Fruit fly (Drosophila melanogaster): ENCODE data around the gene GNBP3.
A peak's percentile ranks its signal among the peaks of the same experiment; 100 is the strongest.

The GNBP3 gene

dm6 chr3L:8953199-8953956, 1.4 kb upstream of the GNBP3 start:
- TF ChIP-seq cic (GFP tag; optimal IDR thresholded peaks at IDR 0.05) (peak; percentile 25), CG7101 (tag; optimal IDR thresholded peaks at IDR 0.05) (peak; percentile 65), Crg-1 (GFP tag; optimal IDR thresholded peaks at IDR 0.05) (no peak), CG14711 (tag; optimal IDR thresholded peaks at IDR 0.05) (peak; percentile 43), CG11617 (GFP tag; optimal IDR thresholded peaks at IDR 0.05) (peak; percentile 68), CG33017 (tag; optimal IDR thresholded peaks at IDR 0.05) (peak; percentile 65), tj (GFP tag; optimal IDR thresholded peaks at IDR 0.05) (peak; percentile 43), toe (GFP tag; optimal IDR thresholded peaks at IDR 0.05) (peak; percentile 9), Mnt (GFP tag; optimal IDR thresholded peaks at IDR 0.05) (no peak), pad (GFP tag; optimal IDR thresholded peaks at IDR 0.05) (peak; percentile 48), CG1620 (GFP tag; optimal IDR thresholded peaks at IDR 0.05) (peak; percentile 17), bab1 (GFP tag; optimal IDR thresholded peaks at IDR 0.05) (no peak), Clk (GFP tag; optimal IDR thresholded peaks at IDR 0.05) (peak; percentile 21), Hr96 (GFP tag; optimal IDR thresholded peaks at IDR 0.05) (peak; percentile 58), kay (GFP tag; ENCODE audit: borderline replicate concordance) (no peak), ovo (GFP tag; optimal IDR thresholded peaks at IDR 0.05) (no peak), CG5204 (GFP tag; optimal IDR thresholded peaks at IDR 0.05) (peak; percentile 74), cnc (optimal IDR thresholded peaks at IDR 0.05) (no peak), CG7045 (GFP tag; optimal IDR thresholded peaks at IDR 0.05) (peak; percentile 72), CG12768 (GFP tag; optimal IDR thresholded peaks at IDR 0.05) (peak; percentile 69)

dm6 chr3L:8953962-8954647, 716 bp upstream of the GNBP3 start, which contains the start of the genes CG43783 and orb2:
TSS of gene CG43783 (minus strand) at chr3L:8954272.
TSS of gene orb2 (minus strand) at chr3L:8954463.
- TF ChIP-seq bab1 (GFP tag; optimal IDR thresholded peaks at IDR 0.05) (peak; percentile 19), cic (GFP tag; optimal IDR thresholded peaks at IDR 0.05) (peak; percentile 62), tj (GFP tag; optimal IDR thresholded peaks at IDR 0.05) (no peak)

dm6 chr3L:8955199-8955598, 378 bp downstream of the GNBP3 start:
- TF ChIP-seq CG5204 (GFP tag; optimal IDR thresholded peaks at IDR 0.05) (no peak), CG7101 (tag; optimal IDR thresholded peaks at IDR 0.05) (no peak), Hr96 (GFP tag; optimal IDR thresholded peaks at IDR 0.05) (no peak), CG7045 (GFP tag; optimal IDR thresholded peaks at IDR 0.05) (no peak), kay (GFP tag; ENCODE audit: borderline replicate concordance) (no peak), bab1 (GFP tag; optimal IDR thresholded peaks at IDR 0.05) (no peak), tj (GFP tag; optimal IDR thresholded peaks at IDR 0.05) (no peak)

- no peak for TF ChIP-seq cic (GFP tag; optimal IDR thresholded peaks at IDR 0.05)
- peak; percentile 4 for TF ChIP-seq Mnt (GFP tag; optimal IDR thresholded peaks at IDR 0.05)
- TF ChIP-seq CG7045 (GFP tag; optimal IDR thresholded peaks at IDR 0.05), result no peak
- no peak for TF ChIP-seq CG7101 (tag; optimal IDR thresholded peaks at IDR 0.05)
- TF ChIP-seq CG11617 (GFP tag; optimal IDR thresholded peaks at IDR 0.05), result no peak
- TF ChIP-seq bab1 (GFP tag; optimal IDR thresholded peaks at IDR 0.05), result no peak
- TF ChIP-seq cnc (optimal IDR thresholded peaks at IDR 0.05), result no peak
- no peak for TF ChIP-seq toe (GFP tag; optimal IDR thresholded peaks at IDR 0.05)
- TF ChIP-seq Hr96 (GFP tag; optimal IDR thresholded peaks at IDR 0.05), result no peak
- TF ChIP-seq kay (GFP tag; ENCODE audit: borderline replicate concordance), result peak; percentile 4
Observed at dm6 chr3L:8956669-8957068, 1.8 kb downstream of the GNBP3 start, which contains the start of gene mRpL12. TSS of gene mRpL12 (plus strand) at chr3L:8956791.

dm6 chr3L:8958557-8958956, 3.7 kb downstream of the GNBP3 start, which contains the start of gene CG13313:
TSS of gene CG13313 (plus strand) at chr3L:8958857.
- TF ChIP-seq Hr96 (GFP tag; optimal IDR thresholded peaks at IDR 0.05), result no peak
- TF ChIP-seq CG7045 (GFP tag; optimal IDR thresholded peaks at IDR 0.05), result no peak

dm6 chr3L:8964458-8964857, 9.6 kb downstream of the GNBP3 start, which contains the start of gene ValRS-m:
TSS of gene ValRS-m (minus strand) at chr3L:8964769.
- TF ChIP-seq toe (GFP tag; optimal IDR thresholded peaks at IDR 0.05) (no peak), tj (GFP tag; optimal IDR thresholded peaks at IDR 0.05) (no peak), CG5204 (GFP tag; optimal IDR thresholded peaks at IDR 0.05) (no peak), CG7045 (GFP tag; optimal IDR thresholded peaks at IDR 0.05) (no peak), cic (GFP tag; optimal IDR thresholded peaks at IDR 0.05) (no peak), pad (GFP tag; optimal IDR thresholded peaks at IDR 0.05) (no peak), bab1 (GFP tag; optimal IDR thresholded peaks at IDR 0.05) (no peak), kay (GFP tag; ENCODE audit: borderline replicate concordance) (no peak), CG7101 (tag; optimal IDR thresholded peaks at IDR 0.05) (no peak), ovo (GFP tag; optimal IDR thresholded peaks at IDR 0.05) (no peak), CG14711 (tag; optimal IDR thresholded peaks at IDR 0.05) (no peak), CG11617 (GFP tag; optimal IDR thresholded peaks at IDR 0.05) (no peak), Hr96 (GFP tag; optimal IDR thresholded peaks at IDR 0.05) (no peak), Clk (GFP tag; optimal IDR thresholded peaks at IDR 0.05) (no peak)

All from whole organism, adult.